Fruit fly (Drosophila melanogaster) whole organism, embryonic: ENCODE measurements around the gene kairos.

ENCODE experiments used
- Atf-2 ChIP-seq: fragments of 200-800 bp; sonication (Bioruptor generic); optimal IDR thresholded peaks from 2 replicates; lab custom pipeline; 2016; ENCODE audit warnings: missing biosample characterization, missing genetic modification characterization
- Bgb ChIP-seq: fragments of 200-800 bp; sonication (Bioruptor generic); IDR thresholded peaks from 2 replicates; pipeline ENCODE4 v1.3.6; 2022; ENCODE audit warnings: missing biosample characterization, missing genetic modification characterization; ENCODE audit not compliant: partially characterized antibody
- Bteb2 ChIP-seq: fragments of 200-800 bp; sonication (Bioruptor generic); optimal IDR thresholded peaks from 2 replicates; lab custom pipeline; 2016; ENCODE audit warnings: missing biosample characterization, missing genetic modification characterization
- CG11093 ChIP-seq: fragments of 200-800 bp; sonication (Bioruptor generic); IDR thresholded peaks from 3 replicates; pipeline ENCODE4 v1.3.6; 2022; ENCODE audit warnings: missing biosample characterization, missing genetic modification characterization
- CG11247 ChIP-seq: fragments of 200-800 bp; sonication (Bioruptor generic); IDR thresholded peaks from 2 replicates; pipeline ENCODE4 v1.3.6; 2022; ENCODE audit warnings: missing biosample characterization, missing genetic modification characterization
- CG11504 ChIP-seq: fragments of 200-800 bp; sonication (Bioruptor generic); optimal IDR thresholded peaks from 3 replicates; lab custom pipeline; 2019; ENCODE audit warnings: missing biosample characterization, mild to moderate bottlenecking, missing genetic modification characterization, moderate library complexity
- CG12071 ChIP-seq: fragments of 200-800 bp; sonication (Bioruptor generic); optimal IDR thresholded peaks from 3 replicates; lab custom pipeline; 2018; ENCODE audit warnings: missing biosample characterization, mild to moderate bottlenecking, missing genetic modification characterization
- CG14014 ChIP-seq: fragments of 200-800 bp; sonication (Bioruptor generic); IDR thresholded peaks from 2 replicates; pipeline ENCODE4 v1.3.6; 2022; ENCODE audit warnings: missing biosample characterization, missing genetic modification characterization
- CG15514 ChIP-seq: fragments of 200-800 bp; sonication (Bioruptor generic); optimal IDR thresholded peaks from 3 replicates; lab custom pipeline; 2017; ENCODE audit warnings: missing biosample characterization, missing genetic modification characterization, mild to moderate bottlenecking, moderate library complexity, missing genetic modification reagents
- CG18619 ChIP-seq: fragments of 200-800 bp; sonication (Bioruptor generic); optimal IDR thresholded peaks from 3 replicates; lab custom pipeline; 2017; ENCODE audit warnings: missing biosample characterization, mild to moderate bottlenecking, missing genetic modification characterization
- CG2889 ChIP-seq: fragments of 200-800 bp; sonication (Bioruptor generic); IDR thresholded peaks from 3 replicates; pipeline ENCODE4 v1.3.6; 2022; ENCODE audit warnings: missing biosample characterization, missing genetic modification characterization
- CG30020 ChIP-seq: fragments of 200-800 bp; optimal IDR thresholded peaks from 2 replicates; lab custom pipeline; 2019; ENCODE audit warnings: missing biosample characterization, mild to moderate bottlenecking, missing genetic modification characterization, moderate library complexity
- CG30403 ChIP-seq: fragments of 200-800 bp; sonication (Bioruptor generic); optimal IDR thresholded peaks from 3 replicates; lab custom pipeline; 2016; ENCODE audit warnings: missing biosample characterization, missing genetic modification characterization
- CG4282 ChIP-seq: fragments of 200-800 bp; sonication (Bioruptor generic); optimal IDR thresholded peaks from 2 replicates; lab custom pipeline; 2016; ENCODE audit warnings: missing biosample characterization, missing genetic modification characterization
- CG6272 ChIP-seq: fragments of 200-800 bp; sonication (Bioruptor generic); IDR thresholded peaks from 2 replicates; pipeline ENCODE4 v1.3.6; 2022; ENCODE audit warnings: missing biosample characterization, missing genetic modification characterization
- CG6813 ChIP-seq: fragments of 200-800 bp; sonication (Bioruptor generic); optimal IDR thresholded peaks from 2 replicates; lab custom pipeline; 2017; ENCODE audit warnings: missing biosample characterization, missing genetic modification characterization, mild to moderate bottlenecking, moderate library complexity, missing genetic modification reagents
- CG7745 ChIP-seq: fragments of 200-800 bp; sonication (Bioruptor generic); optimal IDR thresholded peaks from 2 replicates; lab custom pipeline; 2018; ENCODE audit warnings: missing biosample characterization, mild to moderate bottlenecking, missing genetic modification characterization, moderate library complexity
- CG7963 ChIP-seq: fragments of 200-800 bp; sonication (Bioruptor generic); IDR thresholded peaks from 3 replicates; pipeline ENCODE4 v1.3.6; 2022; ENCODE audit warnings: missing biosample characterization, missing genetic modification characterization; ENCODE audit not compliant: partially characterized antibody
- CG8290 ChIP-seq, 3 experiments: fragments of 200-800 bp; sonication (Bioruptor generic); optimal IDR thresholded peaks; 2 replicates each; lab custom pipeline; 2016 to 2019; ENCODE audit warnings: missing biosample characterization in 3 of 3, missing genetic modification characterization in 3 of 3, mild to moderate bottlenecking in 2 of 3, moderate library complexity in 1 of 3
- Chrac-16 ChIP-seq: fragments of 200-800 bp; sonication (Bioruptor generic); optimal IDR thresholded peaks from 3 replicates; lab custom pipeline; 2016; ENCODE audit warnings: missing biosample characterization, missing genetic modification characterization
- D19A ChIP-seq: fragments of 200-800 bp; optimal IDR thresholded peaks from 3 replicates; lab custom pipeline; 2019; ENCODE audit warnings: missing biosample characterization, mild to moderate bottlenecking, missing genetic modification characterization, moderate library complexity
- Dp ChIP-seq: fragments of 200-800 bp; sonication (Bioruptor generic); optimal IDR thresholded peaks from 2 replicates; lab custom pipeline; 2018; ENCODE audit warnings: missing biosample characterization, mild to moderate bottlenecking, missing genetic modification characterization, moderate library complexity
- Dref ChIP-seq: fragments of 200-800 bp; sonication (Bioruptor generic); IDR thresholded peaks from 2 replicates; pipeline ENCODE4 v1.3.6; 2022; ENCODE audit warnings: missing biosample characterization, missing genetic modification characterization
- Drgx ChIP-seq: fragments of 200-800 bp; sonication (Bioruptor generic); IDR thresholded peaks from 2 replicates; pipeline ENCODE4 v1.3.6; 2022; ENCODE audit warnings: missing biosample characterization, missing genetic modification characterization
- HHEX ChIP-seq: fragments of 200-800 bp; sonication (Bioruptor generic); optimal IDR thresholded peaks from 3 replicates; lab custom pipeline; 2017; ENCODE audit warnings: missing biosample characterization, mild to moderate bottlenecking, missing genetic modification characterization, missing genetic modification reagents
- HLH54F ChIP-seq: fragments of 200-800 bp; sonication (Bioruptor generic); optimal IDR thresholded peaks from 3 replicates; lab custom pipeline; 2016; ENCODE audit warnings: missing biosample characterization, missing genetic modification characterization
- HmgD ChIP-seq: fragments of 200-800 bp; sonication (Bioruptor generic); optimal IDR thresholded peaks from 3 replicates; lab custom pipeline; 2016; ENCODE audit warnings: missing biosample characterization, missing genetic modification characterization
- MESR4 ChIP-seq: fragments of 200-800 bp; sonication (Bioruptor generic); optimal IDR thresholded peaks from 2 replicates; lab custom pipeline; 2018; ENCODE audit warnings: missing biosample characterization, mild to moderate bottlenecking, missing genetic modification characterization, moderate library complexity
- Mes4 ChIP-seq: fragments of 200-800 bp; sonication (Bioruptor generic); optimal IDR thresholded peaks from 2 replicates; lab custom pipeline; 2016; ENCODE audit warnings: missing biosample characterization, missing genetic modification characterization
- YL-1 ChIP-seq: fragments of 200-800 bp; sonication (Bioruptor generic); optimal IDR thresholded peaks from 3 replicates; lab custom pipeline; 2017; ENCODE audit warnings: missing biosample characterization, mild to moderate bottlenecking, missing genetic modification characterization
- ap ChIP-seq: fragments of 200-800 bp; sonication (Bioruptor generic); IDR thresholded peaks from 2 replicates; pipeline ENCODE4 v1.3.6; 2022; ENCODE audit warnings: missing biosample characterization, missing genetic modification characterization
- ara ChIP-seq: fragments of 200-800 bp; sonication (Bioruptor generic); IDR thresholded peaks from 2 replicates; pipeline ENCODE4 v1.3.6; 2022; ENCODE audit warnings: missing biosample characterization, missing genetic modification characterization
- az2 ChIP-seq: fragments of 200-800 bp; sonication (Bioruptor generic); optimal IDR thresholded peaks from 3 replicates; lab custom pipeline; 2016; ENCODE audit warnings: missing biosample characterization, missing genetic modification characterization
- cato ChIP-seq: fragments of 200-800 bp; sonication (Bioruptor generic); optimal IDR thresholded peaks from 2 replicates; lab custom pipeline; 2016; ENCODE audit warnings: missing biosample characterization, missing genetic modification characterization, borderline replicate concordance
- eve ChIP-seq, 2 experiments: fragments of >200 bp; optimal IDR thresholded peaks; 2 replicates each; lab custom pipeline; 2017; ENCODE audit warnings: missing biosample characterization in 2 of 2, missing genetic modification characterization in 2 of 2
- jing ChIP-seq: fragments of 200-800 bp; sonication (Bioruptor generic); optimal IDR thresholded peaks from 2 replicates; lab custom pipeline; 2018; ENCODE audit warnings: missing biosample characterization, mild to moderate bottlenecking, missing genetic modification characterization
- klu ChIP-seq: fragments of 200-800 bp; sonication (Bioruptor generic); IDR thresholded peaks from 2 replicates; pipeline ENCODE4 v1.3.6; 2022; ENCODE audit warnings: missing biosample characterization, missing genetic modification characterization
- lbe ChIP-seq: fragments of 200-800 bp; sonication (Bioruptor generic); optimal IDR thresholded peaks from 2 replicates; lab custom pipeline; 2016; ENCODE audit warnings: missing biosample characterization, mild to moderate bottlenecking, missing genetic modification characterization
- mirr ChIP-seq: fragments of 200-800 bp; sonication (Bioruptor generic); optimal IDR thresholded peaks from 3 replicates; lab custom pipeline; 2018; ENCODE audit warnings: missing biosample characterization, mild to moderate bottlenecking, missing genetic modification characterization
- nmo ChIP-seq: fragments of 200-800 bp; sonication (Bioruptor generic); optimal IDR thresholded peaks from 2 replicates; lab custom pipeline; 2018; ENCODE audit warnings: missing biosample characterization, mild to moderate bottlenecking, missing genetic modification characterization, moderate library complexity
- phol ChIP-seq: fragments of 200-800 bp; sonication (Bioruptor generic); optimal IDR thresholded peaks from 3 replicates; lab custom pipeline; 2018; ENCODE audit warnings: missing biosample characterization, mild to moderate bottlenecking, missing genetic modification characterization, moderate library complexity
- pum ChIP-seq: fragments of 200-800 bp; sonication (Bioruptor generic); optimal IDR thresholded peaks from 2 replicates; lab custom pipeline; 2016; ENCODE audit warnings: missing biosample characterization, missing genetic modification characterization
- ro ChIP-seq: fragments of 200-800 bp; sonication (Bioruptor generic); IDR thresholded peaks from 2 replicates; pipeline ENCODE4 v1.3.6; 2022; ENCODE audit warnings: missing biosample characterization, missing genetic modification characterization
- salm ChIP-seq: fragments of 200-800 bp; sonication (Bioruptor generic); optimal IDR thresholded peaks from 2 replicates; lab custom pipeline; 2018; ENCODE audit warnings: missing biosample characterization, mild to moderate bottlenecking, missing genetic modification characterization
- sc ChIP-seq, 3 experiments: fragments of >200 bp in 2 of 3; fragments of 200-800 bp in 1 of 3; sonication (Bioruptor generic) in 1 of 3; optimal IDR thresholded peaks; 2 replicates in 2 of 3; 3 replicates in 1 of 3; lab custom pipeline; 2017; ENCODE audit warnings: mild to moderate bottlenecking in 1 of 3, missing biosample characterization in 1 of 3, missing genetic modification characterization in 1 of 3, missing genetic modification reagents in 1 of 3
- slou ChIP-seq: fragments of 200-800 bp; sonication (Bioruptor generic); optimal IDR thresholded peaks from 3 replicates; lab custom pipeline; 2016; ENCODE audit warnings: missing biosample characterization, missing genetic modification characterization
- sna ChIP-seq: fragments of 200-800 bp; sonication (Bioruptor generic); IDR thresholded peaks from 2 replicates; pipeline ENCODE4 v1.3.6; 2022; ENCODE audit warnings: missing biosample characterization, missing genetic modification characterization; ENCODE audit not compliant: partially characterized antibody
- unc-4 ChIP-seq: fragments of 200-800 bp; sonication (Bioruptor generic); IDR thresholded peaks from 2 replicates; pipeline ENCODE4 v1.3.6; 2022; ENCODE audit warnings: missing biosample characterization, missing genetic modification characterization; ENCODE audit not compliant: partially characterized antibody
- zfh2 ChIP-seq: fragments of 200-800 bp; sonication (Bioruptor generic); optimal IDR thresholded peaks from 2 replicates; lab custom pipeline; 2016; ENCODE audit warnings: missing biosample characterization, missing genetic modification characterization

The kairos gene

dm6 chrX:18405567-18406059, 49.6 kb upstream of the kairos start (continued):
- TF ChIP-seq Atf-2 (GFP tag; lab: Kevin White, UChicago) (peak; percentile 22), CG11093 (GFP tag; lab: Robert Waterston, UW) (peak; percentile 40; the same call in 1 of the 3 replicates), az2 (peak; percentile 73), Bgb (GFP tag; lab: Robert Waterston, UW) (no peak), MESR4 (GFP tag; lab: Kevin White, UChicago) (no peak), CG30403 (peak; percentile 85), salm (tag; lab: Kevin White, UChicago) (peak; percentile 55), HHEX (peak; percentile 39), Drgx (GFP tag; lab: Robert Waterston, UW) (peak; percentile 48), HLH54F (GFP tag; lab: Kevin White, UChicago) (peak; percentile 19), cato (GFP tag; lab: Kevin White, UChicago) (peak; percentile 33), CG12071 (GFP tag; lab: Kevin White, UChicago) (peak; percentile 14), nmo (GFP tag; lab: Kevin White, UChicago) (peak; percentile 87), klu (no peak; the same call in 1 of the 2 replicates), CG7745 (no peak), Dref (GFP tag; lab: Robert Waterston, UW) (no peak), CG6272 (GFP tag; lab: Robert Waterston, UW) (0 out of 2 replicates have a peak, but pooled peaks have one; percentile 24), Chrac-16 (peak; percentile 56), jing (GFP tag; lab: Kevin White, UChicago) (no peak), mirr (no peak), CG2889 (GFP tag; lab: Robert Waterston, UW) (0 out of 3 replicates have a peak, but pooled peaks have one; percentile 25), lbe (GFP tag; lab: Kevin White, UChicago) (no peak), CG14014 (no peak), CG4282 (GFP tag; lab: Kevin White, UChicago) (no peak), CG11504 (peak; percentile 87), CG30020 (tag; lab: Kevin White, UChicago) (no peak), slou (GFP tag; lab: Kevin White, UChicago) (peak; percentile 14), sc (optimal IDR thresholded peaks at IDR 0.05; lab: Kevin White, UChicago) (no peak), sc (GFP tag; optimal IDR thresholded peaks at IDR 0.05; lab: Kevin White, UChicago) (peak; percentile 71), ara (GFP tag; lab: Robert Waterston, UW) (no peak), CG15514 (peak; percentile 48), CG6813 (GFP tag; lab: Kevin White, UChicago) (peak; percentile 24), Mes4 (GFP tag; lab: Kevin White, UChicago) (no peak), ap (0 out of 2 replicates have a peak, but pooled peaks have one; percentile 14), D19A (tag; lab: Kevin White, UChicago) (peak; percentile 58), Bteb2 (GFP tag; lab: Kevin White, UChicago) (peak; percentile 46), phol (tag; lab: Kevin White, UChicago) (peak; percentile 86), Dp (no peak), CG11247 (no peak), unc-4 (GFP tag; lab: Robert Waterston, UW) (no peak), eve (GFP tag; optimal IDR thresholded peaks at IDR 0.05; lab: Kevin White, UChicago) (peak in 1 of 2 experiments; percentile 84), pum (GFP tag; lab: Kevin White, UChicago) (peak; percentile 35), HmgD (GFP tag; lab: Kevin White, UChicago) (no peak), ro (GFP tag; lab: Robert Waterston, UW) (no peak), CG18619 (GFP tag; lab: Kevin White, UChicago) (peak; percentile 66), CG8290 (GFP tag; optimal IDR thresholded peaks at IDR 0.05; lab: Kevin White, UChicago) (no peak), CG8290 (tag; optimal IDR thresholded peaks at IDR 0.05; lab: Kevin White, UChicago) (peak in 1 of 2 experiments; percentile 52), YL-1 (no peak), CG7963 (GFP tag; lab: Robert Waterston, UW) (no peak), zfh2 (GFP tag; lab: Kevin White, UChicago) (peak; percentile 49), sna (no peak)
